Worm (Caenorhabditis elegans) whole organism, L4 larva: Measurements from ENCODE around the gene F47G3.4.

Experiments used
- F10B5.3 ChIP-seq: sonication (generic microtip); optimal IDR thresholded peaks from 2 replicates; lab custom pipeline; 2016; ENCODE audit warnings: mild to moderate bottlenecking, missing genetic modification characterization, missing compliant biosample characterization
- F37D6.2 ChIP-seq: sonication (generic microtip); optimal IDR thresholded peaks from 2 replicates; lab custom pipeline; 2016; ENCODE audit warnings: mild to moderate bottlenecking, missing genetic modification characterization, missing compliant biosample characterization
- F44E2.7 ChIP-seq: fragments of 200-800 bp; sonication (Bioruptor generic); IDR thresholded peaks from 2 replicates; pipeline ENCODE4 v2.1.2; 2022; ENCODE audit warnings: missing genetic modification characterization, missing compliant biosample characterization
- T20F7.1 ChIP-seq: fragments of 200-800 bp; sonication (Bioruptor generic); optimal IDR thresholded peaks from 2 replicates; lab custom pipeline; 2018; ENCODE audit warnings: mild to moderate bottlenecking, missing genetic modification characterization, missing compliant biosample characterization
- Y105C5A.15 ChIP-seq: fragments of 200-800 bp; sonication (Bioruptor generic); IDR thresholded peaks from 2 replicates; pipeline ENCODE4 v1.3.6; 2022; ENCODE audit warnings: missing genetic modification characterization, missing compliant biosample characterization
- Y48G9A.11 ChIP-seq: fragments of 200-800 bp; sonication (Bioruptor generic); IDR thresholded peaks from 2 replicates; pipeline ENCODE4 v1.3.6; 2022; ENCODE audit warnings: missing genetic modification reagents, missing genetic modification characterization, missing compliant biosample characterization
- aly-2 ChIP-seq: sonication (generic microtip); optimal IDR thresholded peaks from 2 replicates; lab custom pipeline; 2018; ENCODE audit warnings: missing biosample characterization, missing genetic modification characterization
- ama-1 ChIP-seq: fragments of 150-350 bp; optimal IDR thresholded peaks from 2 replicates; lab custom pipeline; 2014; ENCODE audit warnings: inconsistent platforms, mixed read lengths
- arid-1 ChIP-seq: fragments of 200-800 bp; sonication (Bioruptor generic); conservative IDR thresholded peaks from 2 replicates; pipeline ENCODE4 v1.3.6; 2022; ENCODE audit warnings: missing genetic modification reagents, missing genetic modification characterization, missing compliant biosample characterization
- ceh-32 ChIP-seq: sonication (generic microtip); optimal IDR thresholded peaks from 2 replicates; lab custom pipeline; 2016; ENCODE audit warnings: mild to moderate bottlenecking, missing genetic modification characterization, missing compliant biosample characterization; ENCODE audit not compliant: poor library complexity
- ceh-82 ChIP-seq: sonication (generic microtip); optimal IDR thresholded peaks from 2 replicates; lab custom pipeline; 2017; ENCODE audit warnings: missing biosample characterization, missing genetic modification characterization
- dmd-8 ChIP-seq: fragments of 200-800 bp; sonication (Bioruptor generic); IDR thresholded peaks from 2 replicates; pipeline ENCODE4 v1.3.6; 2022; ENCODE audit warnings: missing genetic modification characterization, missing compliant biosample characterization
- duxl-1 ChIP-seq: sonication (generic microtip); optimal IDR thresholded peaks from 2 replicates; lab custom pipeline; 2016; ENCODE audit warnings: mild to moderate bottlenecking, missing genetic modification characterization, moderate library complexity, missing compliant biosample characterization; ENCODE audit not compliant: poor library complexity
- dve-1 ChIP-seq: sonication (generic microtip); optimal IDR thresholded peaks from 2 replicates; lab custom pipeline; 2017; ENCODE audit warnings: antibody characterized with exemption, mild to moderate bottlenecking, missing genetic modification characterization, missing compliant biosample characterization; ENCODE audit not compliant: insufficient read depth
- egl-27 ChIP-seq: sonication (generic microtip); optimal IDR thresholded peaks from 3 replicates; lab custom pipeline; 2017; ENCODE audit warnings: missing biosample characterization, missing genetic modification reagents, missing genetic modification characterization
- egl-43 ChIP-seq: fragments of 200-800 bp; sonication (Bioruptor generic); IDR thresholded peaks from 2 replicates; pipeline ENCODE4 v1.3.6; 2022; ENCODE audit warnings: missing genetic modification reagents, missing genetic modification characterization, missing compliant biosample characterization
- gei-8 ChIP-seq: fragments of 200-800 bp; sonication (Bioruptor generic); optimal IDR thresholded peaks from 2 replicates; lab custom pipeline; 2018; ENCODE audit warnings: mild to moderate bottlenecking, missing genetic modification characterization, missing compliant biosample characterization
- hif-1 ChIP-seq, 2 experiments: sonication (generic microtip); optimal IDR thresholded peaks; 2 replicates each; lab custom pipeline; 2016 to 2017; ENCODE audit warnings: missing compliant biosample characterization in 2 of 2, missing genetic modification characterization in 2 of 2, missing genetic modification reagents in 2 of 2, missing genotype in 2 of 2, mild to moderate bottlenecking in 1 of 2
- hlh-30 ChIP-seq: sonication (generic microtip); optimal IDR thresholded peaks from 2 replicates; lab custom pipeline; 2017; ENCODE audit warnings: antibody characterized with exemption, mild to moderate bottlenecking, missing genetic modification characterization, missing compliant biosample characterization; ENCODE audit not compliant: insufficient read depth
- lim-7 ChIP-seq: fragments of 200-800 bp; sonication (Bioruptor generic); IDR thresholded peaks from 2 replicates; pipeline ENCODE4 v1.3.6; 2022; ENCODE audit warnings: missing genetic modification characterization, missing compliant biosample characterization
- lin-29 ChIP-seq: fragments of 200-800 bp; sonication (Bioruptor generic); IDR thresholded peaks from 2 replicates; pipeline ENCODE4 v1.3.6; 2022; ENCODE audit warnings: missing genetic modification reagents, missing genetic modification characterization, missing compliant biosample characterization
- lin-38 ChIP-seq: fragments of 200-800 bp; sonication (Bioruptor generic); IDR thresholded peaks from 2 replicates; pipeline ENCODE4 v1.3.6; 2022; ENCODE audit warnings: missing genetic modification reagents, missing genetic modification characterization, missing compliant biosample characterization
- lsy-2 ChIP-seq, 2 experiments: fragments of 150-350 bp in 1 of 2; sonication (generic microtip) in 1 of 2; optimal IDR thresholded peaks; 2 replicates each; lab custom pipeline; 2014 to 2017; ENCODE audit warnings: missing biosample characterization in 2 of 2, missing genetic modification characterization in 2 of 2
- mdt-29 ChIP-seq: fragments of 200-800 bp; sonication (Bioruptor generic); IDR thresholded peaks from 2 replicates; pipeline ENCODE4 v1.3.6; 2022; ENCODE audit warnings: missing genetic modification reagents, missing genetic modification characterization, missing compliant biosample characterization
- mep-1 ChIP-seq: fragments of 150-350 bp; sonication (generic microtip); optimal IDR thresholded peaks from 3 replicates; lab custom pipeline; 2014; ENCODE audit warnings: missing biosample characterization, missing genetic modification characterization
- mxl-3 ChIP-seq: fragments of 200-800 bp; sonication (Bioruptor generic); optimal IDR thresholded peaks from 2 replicates; lab custom pipeline; 2018; ENCODE audit warnings: mild to moderate bottlenecking, missing genetic modification characterization, missing compliant biosample characterization
- nhr-102 ChIP-seq: sonication (generic microtip); optimal IDR thresholded peaks from 2 replicates; lab custom pipeline; 2016; ENCODE audit warnings: mild to moderate bottlenecking, missing genetic modification characterization, moderate library complexity, missing compliant biosample characterization
- nhr-11 ChIP-seq: fragments of 150-350 bp; optimal IDR thresholded peaks from 2 replicates; lab custom pipeline; 2014; ENCODE audit warnings: missing biosample characterization, missing genetic modification characterization
- nhr-111 ChIP-seq: fragments of 200-800 bp; sonication (Bioruptor generic); optimal IDR thresholded peaks from 2 replicates; lab custom pipeline; 2018; ENCODE audit warnings: mild to moderate bottlenecking, missing genetic modification characterization, missing compliant biosample characterization
- nhr-237 ChIP-seq: sonication (generic microtip); optimal IDR thresholded peaks from 2 replicates; lab custom pipeline; 2017; ENCODE audit warnings: missing biosample characterization, missing genetic modification characterization
- nhr-76 ChIP-seq: fragments of 150-350 bp; optimal IDR thresholded peaks from 2 replicates; lab custom pipeline; 2014; ENCODE audit warnings: missing biosample characterization, missing genetic modification characterization
- nhr-77 ChIP-seq: fragments of 150-350 bp; optimal IDR thresholded peaks from 2 replicates; lab custom pipeline; 2014; ENCODE audit warnings: missing biosample characterization, missing genetic modification characterization
- pha-4 ChIP-seq, 2 experiments: fragments of 150-350 bp in 1 of 2; fragments of 200-800 bp in 1 of 2; sonication (Bioruptor generic) in 1 of 2; IDR thresholded peaks in 1 of 2; optimal IDR thresholded peaks in 1 of 2; 2 replicates each; pipeline versions ENCODE4 v1.3.6 to Lab custom; 2014 to 2022; ENCODE audit warnings: missing genetic modification characterization in 2 of 2, missing genetic modification reagents in 2 of 2, missing biosample characterization in 1 of 2, missing compliant biosample characterization in 1 of 2
- php-3 ChIP-seq: fragments of 200-800 bp; sonication (Bioruptor generic); IDR thresholded peaks from 2 replicates; pipeline ENCODE4 v1.3.6; 2022; ENCODE audit warnings: missing genetic modification reagents, missing genetic modification characterization, missing compliant biosample characterization
- rbr-2 ChIP-seq: sonication (generic microtip); optimal IDR thresholded peaks from 2 replicates; lab custom pipeline; 2016; ENCODE audit warnings: missing genotype, missing genetic modification characterization, missing compliant biosample characterization
- saeg-2 ChIP-seq: fragments of 200-800 bp; sonication (Bioruptor generic); IDR thresholded peaks from 2 replicates; pipeline ENCODE4 v1.3.6; 2022; ENCODE audit warnings: missing genetic modification reagents, missing genetic modification characterization, missing compliant biosample characterization
- snpc-1.2 ChIP-seq: fragments of 200-800 bp; sonication (Bioruptor generic); IDR thresholded peaks from 2 replicates; pipeline ENCODE4 v1.3.6; 2022; ENCODE audit warnings: missing genetic modification reagents, missing genetic modification characterization, missing compliant biosample characterization
- unc-39 ChIP-seq: sonication (generic microtip); optimal IDR thresholded peaks from 2 replicates; lab custom pipeline; 2017; ENCODE audit warnings: missing biosample characterization, missing genetic modification characterization
- unc-62 ChIP-seq, 3 experiments: fragments of 150-350 bp in 1 of 3; sonication (generic microtip); optimal IDR thresholded peaks in 2 of 3; peaks in 1 of 3; 1 replicate in 1 of 3; 2 replicates in 2 of 3; lab custom pipeline; 2014 to 2017; ENCODE audit warnings: missing biosample characterization in 3 of 3, missing genetic modification characterization in 3 of 3, missing genetic modification reagents in 3 of 3, missing genotype in 1 of 3
- zag-1 ChIP-seq: fragments of 150-350 bp; optimal IDR thresholded peaks from 2 replicates; lab custom pipeline; 2014; ENCODE audit warnings: missing biosample characterization, missing genetic modification characterization
- zfp-3 ChIP-seq: fragments of 200-800 bp; sonication (Bioruptor generic); conservative IDR thresholded peaks from 2 replicates; pipeline ENCODE4 v1.3.6; 2022; ENCODE audit warnings: missing genetic modification reagents, missing genetic modification characterization, missing compliant biosample characterization
- zip-2 ChIP-seq: fragments of 150-350 bp; optimal IDR thresholded peaks from 2 replicates; lab custom pipeline; 2014; ENCODE audit warnings: missing biosample characterization, missing genetic modification characterization
- ztf-11 ChIP-seq: fragments of 150-350 bp; optimal IDR thresholded peaks from 2 replicates; lab custom pipeline; 2014; ENCODE audit warnings: missing biosample characterization, missing genetic modification characterization

The F47G3.4 gene

ce11 chrX:2347962-2348361 lies 33.4 kb upstream of the F47G3.4 start:
- TF ChIP-seq nhr-76 (tag; lab: Kevin White, UChicago): no peak
- no peak for TF ChIP-seq php-3
- no peak for TF ChIP-seq lin-38
- no peak for TF ChIP-seq dve-1 (tag; lab: Kevin White, UChicago)
- TF ChIP-seq gei-8 (GFP tag; lab: Kevin White, UChicago): no peak
- no peak for TF ChIP-seq ceh-82
- TF ChIP-seq dmd-8: no peak
- TF ChIP-seq nhr-237 (tag; lab: Kevin White, UChicago): no peak
- TF ChIP-seq egl-43 (GFP tag; lab: Robert Waterston, UW): no peak
- no peak for TF ChIP-seq nhr-11 (tag; lab: Kevin White, UChicago)
- no peak for TF ChIP-seq mep-1 (tag; lab: Kevin White, UChicago)
- no peak for TF ChIP-seq lim-7 (GFP tag; lab: Robert Waterston, UW)
- TF ChIP-seq aly-2: no peak
- TF ChIP-seq egl-27 (tag; lab: Kevin White, UChicago): no peak

- TF ChIP-seq hlh-30 (tag; lab: Kevin White, UChicago): no peak
- no peak for TF ChIP-seq ama-1
- TF ChIP-seq php-3: 0 out of 2 replicates have a peak, but pooled peaks have one; percentile 9
Measured at ce11 chrX:2352929-2353328, 28.5 kb upstream of the F47G3.4 start.

- peak in 1 of 2 experiments; percentile 9 for TF ChIP-seq unc-62 (GFP tag; optimal IDR thresholded peaks at IDR 0.05 in 1 of 2; lab: Kevin White, UChicago)
- TF ChIP-seq unc-62 (tag; optimal IDR thresholded peaks at IDR 0.05; lab: Kevin White, UChicago): no peak
- TF ChIP-seq zfp-3 (GFP tag; lab: Robert Waterston, UW): no peak
Measured at ce11 chrX:2359797-2360196, 21.6 kb upstream of the F47G3.4 start, which contains the start of gene lgc-40. Gene lgc-40 (plus strand): TSS chrX:2360097.

- TF ChIP-seq ceh-32 (no peak), T20F7.1 (GFP tag; lab: Kevin White, UChicago) (no peak), Y105C5A.15 (GFP tag; lab: Robert Waterston, UW) (0 out of 2 replicates have a peak, but pooled peaks have one; percentile 42), ceh-82 (no peak), Y48G9A.11 (GFP tag; lab: Robert Waterston, UW) (peak; percentile 23; the same call in 1 of the 2 replicates), zip-2 (no peak), duxl-1 (no peak), lin-29 (GFP tag; lab: Robert Waterston, UW) (no peak), unc-39 (tag; lab: Kevin White, UChicago) (no peak), nhr-102 (tag; lab: Kevin White, UChicago) (no peak), snpc-1.2 (GFP tag; lab: Robert Waterston, UW) (peak; percentile 68), pha-4 (GFP tag; IDR thresholded peaks at IDR 0.05; lab: Robert Waterston, UW) (no peak), pha-4 (tag; optimal IDR thresholded peaks at IDR 0.05; lab: Kevin White, UChicago) (no peak), F37D6.2 (tag; lab: Kevin White, UChicago) (no peak)
Measured at ce11 chrX:2362872-2363271, 18.5 kb upstream of the F47G3.4 start.

- peak; percentile 4 for TF ChIP-seq ztf-11 (tag; lab: Kevin White, UChicago)
- peak; percentile 87 for TF ChIP-seq F10B5.3 (tag; lab: Kevin White, UChicago)
- peak; percentile 99 for TF ChIP-seq nhr-77
- peak; percentile 89 for TF ChIP-seq T20F7.1 (GFP tag; lab: Kevin White, UChicago)
- peak; percentile 33 to 50 for TF ChIP-seq hif-1 (tag; optimal IDR thresholded peaks at IDR 0.05; lab: Kevin White, UChicago)
- TF ChIP-seq pha-4 (GFP tag; IDR thresholded peaks at IDR 0.05; lab: Robert Waterston, UW): peak; percentile 80
- no peak for TF ChIP-seq pha-4 (tag; optimal IDR thresholded peaks at IDR 0.05; lab: Kevin White, UChicago)
- TF ChIP-seq saeg-2 (GFP tag; lab: Robert Waterston, UW): peak; percentile 73; the same call in 1 of the 2 replicates
- TF ChIP-seq zag-1 (tag; lab: Kevin White, UChicago): peak; percentile 74
- no peak for TF ChIP-seq F44E2.7 (GFP tag; lab: Robert Waterston, UW)
- no peak for TF ChIP-seq nhr-111
- TF ChIP-seq lsy-2 (tag; optimal IDR thresholded peaks at IDR 0.05; lab: Kevin White, UChicago): peak; percentile 87 to 95
- TF ChIP-seq mdt-29: peak; percentile 44; the same call in 1 of the 2 replicates
- peak; percentile 96 for TF ChIP-seq rbr-2
- peak; percentile 30 for TF ChIP-seq mxl-3 (GFP tag; lab: Kevin White, UChicago)
- TF ChIP-seq arid-1 (GFP tag; lab: Robert Waterston, UW): peak; percentile 60
Measured at ce11 chrX:2364703-2365299, 16.6 kb upstream of the F47G3.4 start.
